Worm (Caenorhabditis elegans) whole organism, L3 larva: ENCODE data around the gene oxi-1.

Experiments used
- R02D3.7 ChIP-seq: fragments of 150-350 bp; optimal IDR thresholded peaks from 2 replicates; lab custom pipeline; 2014; ENCODE audit warnings: missing biosample characterization, missing genetic modification characterization
- ama-1 ChIP-seq: fragments of 150-350 bp; optimal IDR thresholded peaks from 2 replicates; lab custom pipeline; 2018
- ceh-82 ChIP-seq: fragments of 150-350 bp; optimal IDR thresholded peaks from 2 replicates; lab custom pipeline; 2014; ENCODE audit warnings: missing biosample characterization, missing genetic modification characterization
- lin-15B ChIP-seq: fragments of 150-350 bp; optimal IDR thresholded peaks from 2 replicates; lab custom pipeline; 2014; ENCODE audit warnings: missing biosample characterization, missing genetic modification characterization
- lsy-12 ChIP-seq: sonication (generic microtip); optimal IDR thresholded peaks from 2 replicates; lab custom pipeline; 2016; ENCODE audit warnings: mild to moderate bottlenecking, missing genetic modification characterization, missing compliant biosample characterization
- unc-39 ChIP-seq: sonication (generic microtip); optimal IDR thresholded peaks from 4 replicates; lab custom pipeline; 2017; ENCODE audit warnings: missing biosample characterization, missing genetic modification characterization
- ztf-4 ChIP-seq: fragments of 150-350 bp; optimal IDR thresholded peaks from 2 replicates; lab custom pipeline; 2014; ENCODE audit warnings: missing biosample characterization, missing genetic modification characterization

DNA sequence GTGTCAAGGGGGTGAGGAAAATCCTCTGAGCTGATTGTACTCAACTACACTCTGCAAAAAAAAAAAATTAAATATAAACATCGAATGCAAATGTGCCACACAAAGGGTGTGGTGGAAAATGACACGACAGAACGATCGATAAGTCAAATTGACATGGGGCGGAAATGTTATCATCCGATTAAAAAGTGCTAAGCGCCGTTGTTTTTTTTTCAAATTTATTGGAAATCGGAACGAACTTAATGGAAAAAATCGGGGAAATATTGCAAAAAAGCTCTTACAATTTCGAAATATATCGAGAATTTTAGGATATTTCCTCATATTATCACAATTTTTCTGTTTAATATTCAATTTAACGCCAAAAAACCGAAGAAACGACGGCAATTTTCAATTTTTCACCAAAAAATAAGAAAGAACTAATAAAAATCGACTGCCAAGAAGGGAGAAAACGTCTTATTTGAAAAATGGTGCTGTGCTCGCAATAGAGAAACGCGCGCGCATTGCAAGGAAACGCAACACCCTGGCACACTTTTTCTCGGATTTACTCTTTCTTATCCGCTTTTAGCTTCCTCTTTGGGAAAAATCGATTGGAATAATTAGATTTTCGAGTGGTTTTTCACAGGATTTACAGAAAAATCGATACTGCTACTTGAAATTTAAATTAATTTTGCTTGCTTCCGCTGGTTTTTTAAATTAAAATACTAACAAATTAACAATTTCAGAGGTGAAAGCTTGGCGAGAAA is 10.7 kb downstream of the oxi-1 start, which contains the start of the genes cey-4 and vps-50:
- no peak for TF ChIP-seq lsy-12
- no peak for TF ChIP-seq R02D3.7 (tag; lab: Kevin White, UChicago)
- no peak for TF ChIP-seq ceh-82 (tag; lab: Kevin White, UChicago)
- no peak for TF ChIP-seq ama-1 (lab: Kevin White, UChicago)
- no peak for TF ChIP-seq unc-39 (tag; lab: Kevin White, UChicago)
- no peak for TF ChIP-seq ztf-4
- peak; percentile 48 for TF ChIP-seq lin-15B
